Worm (Caenorhabditis elegans): ENCODE measurements around the gene D2023.3.

DNA sequence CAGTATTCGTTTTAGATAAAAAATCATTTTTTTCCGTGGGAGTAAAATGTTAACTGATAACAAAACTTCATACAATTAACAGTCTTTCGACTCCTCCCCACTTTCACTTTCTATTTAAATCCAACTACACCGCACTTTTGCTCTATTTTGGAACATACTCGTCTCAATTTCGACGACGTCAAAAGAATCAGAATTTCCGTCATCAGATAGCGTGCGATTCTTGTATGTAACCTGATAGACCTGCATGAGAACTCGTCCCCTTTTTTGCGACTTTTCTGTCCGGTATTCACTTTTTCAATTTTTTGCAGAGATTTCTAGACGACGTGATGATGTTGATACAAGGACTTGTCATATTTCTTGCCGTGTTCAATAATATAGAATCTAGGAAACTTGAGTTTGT, 21.5 kb upstream of the D2023.3 start, which contains the start of gene pho-8:
- no peak for TF ChIP-seq flt-1 (GFP tag; IDR thresholded peaks at IDR 0.05)
- TF ChIP-seq ama-1 (optimal IDR thresholded peaks at IDR 0.05) = no peak
- TF ChIP-seq pes-1 (GFP tag; IDR thresholded peaks at IDR 0.05) = no peak
- no peak for TF ChIP-seq B0310.2 (tag; optimal IDR thresholded peaks at IDR 0.05)
- TF ChIP-seq tra-4 (tag; optimal IDR thresholded peaks at IDR 0.05) = no peak
- no peak for TF ChIP-seq hnd-1 (tag; optimal IDR thresholded peaks at IDR 0.05)
- no peak for TF ChIP-seq hmg-4 (GFP tag; optimal IDR thresholded peaks at IDR 0.05)
- no peak for TF ChIP-seq F13C5.2 (tag; optimal IDR thresholded peaks at IDR 0.05)
- no peak for TF ChIP-seq ceh-36 (tag; optimal IDR thresholded peaks at IDR 0.05)
- no peak for TF ChIP-seq tbx-37 (GFP tag; conservative IDR thresholded peaks at IDR 0.05)
- TF ChIP-seq tbx-11 (GFP tag; IDR thresholded peaks at IDR 0.05) = no peak
